Worm (Caenorhabditis elegans) whole organism, L3 larva: ENCODE data around the gene F56D6.23.
"Not testable (repeated sequence)": the region's sequence is repeated elsewhere in the genome, so short reads cannot be mapped to it uniquely, and the experiment has no call there.

ENCODE experiments used
- aly-2 ChIP-seq: fragments of 150-350 bp; optimal IDR thresholded peaks from 2 replicates; lab custom pipeline; 2014; ENCODE audit warnings: missing biosample characterization, missing genetic modification characterization
- ama-1 ChIP-seq: fragments of 150-350 bp; optimal IDR thresholded peaks from 2 replicates; lab custom pipeline; 2018
- ceh-16 ChIP-seq: sonication (generic microtip); optimal IDR thresholded peaks from 2 replicates; lab custom pipeline; 2017; ENCODE audit warnings: missing biosample characterization, missing genetic modification characterization
- ceh-82 ChIP-seq: fragments of 150-350 bp; optimal IDR thresholded peaks from 2 replicates; lab custom pipeline; 2014; ENCODE audit warnings: missing biosample characterization, missing genetic modification characterization
- daf-12 ChIP-seq: fragments of 150-350 bp; optimal IDR thresholded peaks from 2 replicates; lab custom pipeline; 2014; ENCODE audit warnings: missing biosample characterization, missing genetic modification reagents, missing genetic modification characterization
- egl-27 ChIP-seq: sonication (generic microtip); optimal IDR thresholded peaks from 4 replicates; lab custom pipeline; 2017; ENCODE audit warnings: missing biosample characterization, missing genetic modification reagents, missing genetic modification characterization
- egl-5 ChIP-seq: fragments of 150-350 bp; optimal IDR thresholded peaks from 2 replicates; lab custom pipeline; 2017; ENCODE audit warnings: missing biosample characterization, missing genetic modification reagents, missing genetic modification characterization, inconsistent platforms
- elt-1 ChIP-seq: fragments of 150-350 bp; optimal IDR thresholded peaks from 2 replicates; lab custom pipeline; 2014; ENCODE audit warnings: missing biosample characterization, missing genetic modification characterization
- elt-2 ChIP-seq: sonication (generic microtip); optimal IDR thresholded peaks from 2 replicates; lab custom pipeline; 2016; ENCODE audit warnings: missing genetic modification reagents, mild to moderate bottlenecking, missing genetic modification characterization, missing compliant biosample characterization
- eor-1 ChIP-seq, 2 experiments: fragments of 150-350 bp; optimal IDR thresholded peaks; 2 replicates each; lab custom pipeline; 2014 to 2018; ENCODE audit warnings: missing biosample characterization in 2 of 2, missing genetic modification characterization in 2 of 2
- fkh-10 ChIP-seq: sonication (generic microtip); optimal IDR thresholded peaks from 2 replicates; lab custom pipeline; 2017; ENCODE audit warnings: missing biosample characterization, missing genetic modification reagents, missing genetic modification characterization
- fos-1 ChIP-seq: fragments of 150-350 bp; optimal IDR thresholded peaks from 2 replicates; lab custom pipeline; 2014; ENCODE audit warnings: missing biosample characterization, missing genetic modification characterization
- jun-1 ChIP-seq: fragments of 150-350 bp; optimal IDR thresholded peaks from 2 replicates; lab custom pipeline; 2014; ENCODE audit warnings: missing biosample characterization, missing genetic modification reagents, missing genetic modification characterization
- lin-39 ChIP-seq: fragments of 150-350 bp; optimal IDR thresholded peaks from 2 replicates; lab custom pipeline; 2018; ENCODE audit warnings: missing biosample characterization, missing genetic modification reagents, missing genetic modification characterization
- lsy-12 ChIP-seq: sonication (generic microtip); optimal IDR thresholded peaks from 2 replicates; lab custom pipeline; 2016; ENCODE audit warnings: mild to moderate bottlenecking, missing genetic modification characterization, missing compliant biosample characterization
- mml-1 ChIP-seq: fragments of 150-350 bp; sonication (generic microtip); optimal IDR thresholded peaks from 3 replicates; lab custom pipeline; 2014; ENCODE audit warnings: missing biosample characterization, missing genetic modification characterization
- nhr-11 ChIP-seq: fragments of 150-350 bp; optimal IDR thresholded peaks from 2 replicates; lab custom pipeline; 2014; ENCODE audit warnings: missing biosample characterization, missing genetic modification characterization
- nhr-12 ChIP-seq: fragments of 150-350 bp; optimal IDR thresholded peaks from 2 replicates; lab custom pipeline; 2014; ENCODE audit warnings: missing biosample characterization, missing genetic modification characterization
- nhr-23 ChIP-seq: fragments of 150-350 bp; optimal IDR thresholded peaks from 2 replicates; lab custom pipeline; 2014; ENCODE audit warnings: missing biosample characterization, missing genetic modification reagents, missing genetic modification characterization
- nhr-67 ChIP-seq: fragments of 150-350 bp; optimal IDR thresholded peaks from 2 replicates; lab custom pipeline; 2014; ENCODE audit warnings: missing biosample characterization, missing genetic modification characterization
- nhr-76 ChIP-seq: fragments of 150-350 bp; sonication (generic microtip); optimal IDR thresholded peaks from 5 replicates; lab custom pipeline; 2014; ENCODE audit warnings: missing biosample characterization, missing genetic modification characterization
- nhr-77 ChIP-seq: fragments of 150-350 bp; optimal IDR thresholded peaks from 2 replicates; lab custom pipeline; 2014; ENCODE audit warnings: missing biosample characterization, missing genetic modification characterization
- pha-4 ChIP-seq: fragments of 150-350 bp; optimal IDR thresholded peaks from 2 replicates; lab custom pipeline; 2014; ENCODE audit warnings: missing biosample characterization, missing genetic modification reagents, missing genetic modification characterization
- pqm-1 ChIP-seq: fragments of 150-350 bp; optimal IDR thresholded peaks from 2 replicates; lab custom pipeline; 2017; ENCODE audit warnings: missing biosample characterization, missing genetic modification characterization, inconsistent platforms
- sea-2 ChIP-seq: fragments of 150-350 bp; sonication (generic microtip); optimal IDR thresholded peaks from 4 replicates; lab custom pipeline; 2014; ENCODE audit warnings: missing biosample characterization, missing genetic modification reagents, missing genetic modification characterization
- skn-1 ChIP-seq: fragments of 150-350 bp; optimal IDR thresholded peaks from 2 replicates; lab custom pipeline; 2014; ENCODE audit warnings: missing biosample characterization, missing genetic modification characterization
- snpc-4 ChIP-seq: fragments of 150-350 bp; optimal IDR thresholded peaks from 2 replicates; lab custom pipeline; 2014; ENCODE audit warnings: missing biosample characterization, missing genetic modification characterization
- unc-39 ChIP-seq: sonication (generic microtip); optimal IDR thresholded peaks from 4 replicates; lab custom pipeline; 2017; ENCODE audit warnings: missing biosample characterization, missing genetic modification characterization
- unc-62 ChIP-seq: fragments of 150-350 bp; sonication (generic microtip); optimal IDR thresholded peaks from 4 replicates; lab custom pipeline; 2014; ENCODE audit warnings: missing biosample characterization, missing genetic modification reagents, missing genetic modification characterization
- zag-1 ChIP-seq: fragments of 150-350 bp; optimal IDR thresholded peaks from 2 replicates; lab custom pipeline; 2014; ENCODE audit warnings: missing biosample characterization, missing genetic modification characterization
- ztf-11 ChIP-seq: fragments of 150-350 bp; optimal IDR thresholded peaks from 2 replicates; lab custom pipeline; 2014; ENCODE audit warnings: missing biosample characterization, missing genetic modification characterization
- ztf-4 ChIP-seq: fragments of 150-350 bp; optimal IDR thresholded peaks from 2 replicates; lab custom pipeline; 2014; ENCODE audit warnings: missing biosample characterization, missing genetic modification characterization

Gene F56D6.23

ce11 chrIV:3926117-3926516 lies 7.9 kb downstream of the F56D6.23 start, which contains the start of gene clec-68:
Gene clec-68 (plus strand): TSS chrIV:3926417.
- TF ChIP-seq unc-39: no peak
- no peak for TF ChIP-seq zag-1 (tag; lab: Kevin White, UChicago)
- no peak for TF ChIP-seq nhr-67 (tag; lab: Kevin White, UChicago)
- TF ChIP-seq egl-27: no peak
- TF ChIP-seq skn-1 (tag; lab: Kevin White, UChicago): no peak
- no peak for TF ChIP-seq ceh-16
- TF ChIP-seq, all 47 proteins: peak for 0

DNA sequence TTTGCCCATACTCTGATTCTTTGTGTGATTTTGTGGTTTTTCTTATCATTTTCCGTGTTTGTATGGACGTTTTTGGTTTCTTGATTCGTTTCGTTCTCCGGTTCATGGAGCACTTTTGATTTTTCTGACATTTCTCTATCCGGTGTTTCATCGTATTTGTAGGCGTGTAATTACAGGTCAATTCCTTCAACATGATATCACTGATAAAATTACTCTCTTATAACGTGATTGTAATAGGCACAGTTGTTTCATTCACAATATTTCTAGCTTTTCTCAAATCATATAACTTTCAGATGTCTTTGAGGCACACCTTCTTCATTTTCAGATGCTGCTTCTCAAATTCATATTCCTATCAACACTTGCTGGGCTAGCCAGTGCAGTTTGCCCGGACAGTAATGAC lies 14.1 kb downstream of the F56D6.23 start, which contains the start of gene clec-70:
TSS of gene clec-70 (plus strand) at position 301 of the 400 bp plus-strand sequence.
- not testable (repeated sequence) for TF ChIP-seq ceh-16; aly-2 (tag; lab: Kevin White, UChicago); nhr-23 (tag; lab: Kevin White, UChicago)

DNA sequence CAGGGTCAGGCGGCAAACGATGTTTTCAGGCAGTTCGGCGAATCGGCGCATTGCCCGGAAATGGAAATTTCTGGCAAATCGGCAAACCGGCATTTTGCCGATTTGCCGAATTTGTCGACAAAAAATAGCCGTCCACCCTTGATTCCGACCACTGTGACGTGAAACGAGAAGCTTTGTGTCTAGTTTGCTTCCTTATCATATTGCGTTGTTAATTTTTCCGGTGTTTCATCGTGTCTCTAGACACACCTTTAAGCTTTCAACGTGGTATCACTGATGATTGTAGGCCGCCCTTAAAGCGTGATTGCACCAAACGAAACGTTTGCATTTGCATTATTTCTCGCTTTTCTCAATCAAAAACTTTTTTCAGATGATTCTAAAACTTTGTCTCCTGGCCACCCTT lies 18.8 kb downstream of the F56D6.23 start, which contains the start of gene clec-71:
TSS of gene clec-71 (plus strand) at position 362 of the 400 bp plus-strand sequence.
- TF ChIP-seq unc-39 (no peak), elt-2 (tag; lab: Kevin White, UChicago) (peak; percentile 6)
- TF ChIP-seq, all 47 proteins: peak for 1

DNA sequence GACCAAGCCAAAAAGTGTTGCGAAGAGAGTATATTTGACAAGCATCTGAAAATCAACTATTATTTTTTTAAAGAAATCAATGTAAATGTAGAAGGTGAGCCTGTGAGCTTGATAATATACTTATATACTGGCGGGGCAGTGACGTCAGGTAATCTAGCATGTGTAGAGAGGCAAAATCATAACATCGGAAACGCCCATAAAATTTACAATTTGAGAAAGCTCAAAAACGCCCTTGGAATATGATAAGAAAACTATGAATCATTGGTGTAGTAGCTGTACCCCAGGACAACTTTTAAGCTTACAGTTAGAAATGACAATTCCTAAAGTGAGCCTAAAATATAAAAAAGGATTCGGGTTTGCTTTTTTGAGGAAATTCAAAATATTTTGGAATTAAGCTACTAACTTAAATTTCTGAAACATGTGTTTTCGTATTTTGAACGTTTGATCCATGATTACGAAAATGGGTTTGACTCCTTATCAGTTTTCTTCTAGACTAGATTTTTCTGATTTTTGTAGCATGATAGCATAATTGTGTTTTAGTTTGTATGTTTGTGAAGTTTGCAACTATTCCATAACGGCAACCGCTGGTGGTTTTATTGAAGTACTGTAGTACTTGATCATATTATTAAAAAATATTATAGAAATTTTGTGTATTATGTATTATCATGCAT lies 23.5 kb downstream of the F56D6.23 start, which contains the start of gene clec-174:
TSS of gene clec-174 (minus strand) at position 51 of the 671 bp plus-strand sequence.
- TF ChIP-seq nhr-77 (tag; lab: Kevin White, UChicago): no peak
- TF ChIP-seq elt-2 (tag; lab: Kevin White, UChicago): peak; percentile 49
- no peak for TF ChIP-seq fkh-10 (GFP tag; lab: Kevin White, UChicago)
- TF ChIP-seq pha-4: no peak
- peak; percentile 22 for TF ChIP-seq pqm-1 (tag; lab: Kevin White, UChicago)

ce11 chrIV:3943003-3943402 lies 24.7 kb downstream of the F56D6.23 start, which contains the start of gene Y46C8AL.11:
Gene Y46C8AL.11 (plus strand): TSS chrIV:3943303.
- TF ChIP-seq nhr-76 (no peak), sea-2 (no peak), ztf-11 (tag; lab: Kevin White, UChicago) (no peak), ama-1 (lab: Kevin White, UChicago) (no peak), pha-4 (no peak), egl-27 (no peak)

- TF ChIP-seq zag-1 (tag; lab: Kevin White, UChicago) (no peak), elt-1 (tag; lab: Kevin White, UChicago) (no peak), jun-1 (tag; lab: Kevin White, UChicago) (peak; percentile 84), lsy-12 (tag; lab: Kevin White, UChicago) (no peak), nhr-12 (tag; lab: Kevin White, UChicago) (no peak), pqm-1 (tag; lab: Kevin White, UChicago) (peak; percentile 92), ceh-16 (no peak), aly-2 (tag; lab: Kevin White, UChicago) (no peak), nhr-11 (tag; lab: Kevin White, UChicago) (no peak), fos-1 (no peak), elt-2 (tag; lab: Kevin White, UChicago) (peak; percentile 98), pha-4 (no peak), lin-39 (tag; lab: Kevin White, UChicago) (no peak), snpc-4 (tag; lab: Kevin White, UChicago) (no peak), fkh-10 (GFP tag; lab: Kevin White, UChicago) (no peak), eor-1 (tag; optimal IDR thresholded peaks at IDR 0.05; lab: Kevin White, UChicago) (no peak), skn-1 (tag; lab: Kevin White, UChicago) (peak; percentile 41)
Observed at ce11 chrIV:3944459-3944858, 26.2 kb downstream of the F56D6.23 start, which contains the start of gene clec-72. Gene clec-72 (plus strand): TSS chrIV:3944816.

DNA sequence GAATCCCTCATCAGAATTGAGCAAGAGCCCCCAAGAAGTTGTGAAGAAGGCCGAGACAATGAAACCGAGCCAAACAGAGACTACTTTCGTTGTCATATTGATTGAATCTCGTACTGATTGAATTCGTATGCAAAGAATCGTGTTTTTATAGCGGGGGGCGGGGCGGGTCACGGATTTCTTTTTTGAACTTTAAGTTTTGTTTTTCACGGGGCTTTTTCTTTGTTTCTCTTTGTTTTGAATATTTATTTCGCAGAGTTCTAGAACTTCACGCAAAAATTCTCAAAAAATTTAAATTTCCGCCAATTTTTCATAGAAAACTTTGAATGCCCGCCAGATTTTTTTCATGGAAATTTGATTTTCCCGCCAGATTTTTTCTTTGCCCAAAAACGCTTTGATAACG lies 37.8 kb downstream of the F56D6.23 start, which contains the start of gene clec-73:
TSS of gene clec-73 (minus strand) at position 101 of the 400 bp plus-strand sequence.
- no peak for TF ChIP-seq skn-1 (tag; lab: Kevin White, UChicago)
- no peak for TF ChIP-seq egl-27
- no peak for TF ChIP-seq unc-62 (GFP tag; lab: Kevin White, UChicago)
- TF ChIP-seq ztf-4 (tag; lab: Kevin White, UChicago): no peak
- no peak for TF ChIP-seq fkh-10 (GFP tag; lab: Kevin White, UChicago)
- no peak for TF ChIP-seq ama-1 (lab: Kevin White, UChicago)
- no peak for TF ChIP-seq pha-4
- no peak for TF ChIP-seq daf-12 (tag; lab: Kevin White, UChicago)
- TF ChIP-seq egl-5 (tag; lab: Kevin White, UChicago): no peak
- no peak for TF ChIP-seq ceh-82 (tag; lab: Kevin White, UChicago)
- TF ChIP-seq mml-1 (tag; lab: Kevin White, UChicago): no peak
